Worm (Caenorhabditis elegans) whole organism, L2 larva: ENCODE measurements around the gene C25G4.8.

ENCODE experiments used
- blmp-1 ChIP-seq: sonication (generic microtip); optimal IDR thresholded peaks from 2 replicates; lab custom pipeline; 2017; ENCODE audit warnings: missing genetic modification characterization, mild to moderate bottlenecking, missing compliant biosample characterization, antibody characterized with exemption, moderate library complexity; ENCODE audit not compliant: insufficient read depth
- ceh-16 ChIP-seq: fragments of 150-350 bp; optimal IDR thresholded peaks from 2 replicates; lab custom pipeline; 2014; ENCODE audit warnings: missing biosample characterization, missing genetic modification characterization
- lin-13 ChIP-seq: fragments of 150-350 bp; optimal IDR thresholded peaks from 2 replicates; lab custom pipeline; 2014; ENCODE audit warnings: missing biosample characterization, missing genetic modification reagents, missing genetic modification characterization
- nhr-23 ChIP-seq: fragments of 150-350 bp; optimal IDR thresholded peaks from 2 replicates; lab custom pipeline; 2014; ENCODE audit warnings: missing biosample characterization, missing genetic modification reagents, missing genetic modification characterization
- nhr-77 ChIP-seq: fragments of 150-350 bp; optimal IDR thresholded peaks from 2 replicates; lab custom pipeline; 2014; ENCODE audit warnings: missing biosample characterization, missing genetic modification characterization
- sma-3 ChIP-seq: sonication (generic microtip); optimal IDR thresholded peaks from 2 replicates; lab custom pipeline; 2016; ENCODE audit warnings: missing genetic modification reagents, missing genetic modification characterization, missing compliant biosample characterization
- sma-9 ChIP-seq, 2 experiments: fragments of 150-350 bp in 1 of 2; sonication (generic microtip) in 1 of 2; optimal IDR thresholded peaks; 2 replicates each; lab custom pipeline; 2014 to 2016; ENCODE audit warnings: missing genetic modification characterization in 2 of 2, mild to moderate bottlenecking in 1 of 2, missing biosample characterization in 1 of 2, missing compliant biosample characterization in 1 of 2, missing genetic modification reagents in 1 of 2, moderate library complexity in 1 of 2

DNA sequence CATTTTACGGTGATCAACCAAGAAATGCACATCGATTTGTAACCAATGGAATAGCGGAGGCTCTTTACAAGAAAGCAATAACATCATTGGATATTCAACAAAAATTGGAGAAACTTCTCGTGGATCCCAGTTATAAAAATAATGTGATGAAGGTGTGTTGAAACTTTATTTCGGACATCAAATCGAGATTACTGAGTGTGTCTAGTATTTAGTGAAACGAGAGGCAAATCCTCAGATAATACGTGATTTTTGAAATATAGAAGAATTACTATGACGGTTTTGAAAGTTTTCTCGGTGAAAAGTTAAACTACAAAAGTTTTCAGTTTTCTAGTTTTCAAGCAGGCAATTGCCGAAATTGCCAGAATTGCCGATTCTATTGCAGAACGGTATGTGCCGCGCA is 31.5 kb downstream of the C25G4.8 start:
- TF ChIP-seq lin-13 (GFP tag; lab: Kevin White, UChicago) (no peak), nhr-23 (tag; lab: Kevin White, UChicago) (no peak), blmp-1 (tag; lab: Kevin White, UChicago) (no peak), sma-3 (no peak), nhr-77 (tag; lab: Kevin White, UChicago) (no peak), ceh-16 (no peak), sma-9 (GFP tag; optimal IDR thresholded peaks at IDR 0.05; lab: Kevin White, UChicago) (no peak), sma-9 (tag; optimal IDR thresholded peaks at IDR 0.05; lab: Kevin White, UChicago) (no peak)
